Fruit fly (Drosophila melanogaster) whole organism, embryonic: ENCODE measurements around the gene SP1173.
A peak's percentile ranks its signal among the peaks of the same experiment; 100 is the strongest.

Source experiments
- BtbVII ChIP-seq: fragments of 200-800 bp; sonication (Bioruptor generic); optimal IDR thresholded peaks from 3 replicates; lab custom pipeline; 2017; ENCODE audit warnings: missing biosample characterization, mild to moderate bottlenecking, missing genetic modification characterization
- C15 ChIP-seq: fragments of 200-800 bp; sonication (Bioruptor generic); IDR thresholded peaks from 3 replicates; pipeline ENCODE4 v1.3.6; 2022; ENCODE audit warnings: missing biosample characterization, missing genetic modification characterization
- CG11247 ChIP-seq: fragments of 200-800 bp; sonication (Bioruptor generic); IDR thresholded peaks from 2 replicates; pipeline ENCODE4 v1.3.6; 2022; ENCODE audit warnings: missing biosample characterization, missing genetic modification characterization
- CG11398 ChIP-seq: fragments of 200-800 bp; sonication (Bioruptor generic); optimal IDR thresholded peaks from 2 replicates; lab custom pipeline; 2016; ENCODE audit warnings: missing biosample characterization, missing genetic modification characterization
- CG11560 ChIP-seq: fragments of 200-800 bp; sonication (Bioruptor generic); IDR thresholded peaks from 3 replicates; pipeline ENCODE4 v1.3.6; 2022; ENCODE audit warnings: missing biosample characterization, missing genetic modification characterization
- CG11723 ChIP-seq: fragments of 200-800 bp; sonication (Bioruptor generic); optimal IDR thresholded peaks from 2 replicates; lab custom pipeline; 2017; ENCODE audit warnings: missing biosample characterization, mild to moderate bottlenecking, missing genetic modification characterization
- CG12155 ChIP-seq: fragments of 200-800 bp; sonication (Bioruptor generic); optimal IDR thresholded peaks from 3 replicates; lab custom pipeline; 2016; ENCODE audit warnings: missing biosample characterization, missing genetic modification characterization
- CG12299 ChIP-seq: fragments of 200-800 bp; sonication (Bioruptor generic); optimal IDR thresholded peaks from 2 replicates; lab custom pipeline; 2018; ENCODE audit warnings: missing biosample characterization, mild to moderate bottlenecking, missing genetic modification characterization
- CG12769 ChIP-seq: fragments of 200-800 bp; sonication (Bioruptor generic); optimal IDR thresholded peaks from 2 replicates; lab custom pipeline; 2019; ENCODE audit warnings: missing biosample characterization, mild to moderate bottlenecking, missing genetic modification characterization, moderate library complexity
- CG13424 ChIP-seq: fragments of 200-800 bp; sonication (Bioruptor generic); optimal IDR thresholded peaks from 2 replicates; lab custom pipeline; 2019; ENCODE audit warnings: missing biosample characterization, mild to moderate bottlenecking, missing genetic modification characterization, moderate library complexity
- CG14965 ChIP-seq: fragments of 200-800 bp; sonication (Bioruptor generic); optimal IDR thresholded peaks from 2 replicates; lab custom pipeline; 2016; ENCODE audit warnings: missing biosample characterization, missing genetic modification characterization, borderline replicate concordance
- CG17328 ChIP-seq: fragments of 200-800 bp; sonication (Bioruptor generic); IDR thresholded peaks from 2 replicates; pipeline ENCODE4 v1.3.6; 2022; ENCODE audit warnings: missing biosample characterization, missing genetic modification characterization
- CG17361 ChIP-seq: fragments of 200-800 bp; sonication (Bioruptor generic); IDR thresholded peaks from 3 replicates; pipeline ENCODE4 v1.3.6; 2022; ENCODE audit warnings: missing biosample characterization, missing genetic modification characterization
- CG17568 ChIP-seq: fragments of 200-800 bp; sonication (Bioruptor generic); optimal IDR thresholded peaks from 2 replicates; lab custom pipeline; 2018; ENCODE audit warnings: missing biosample characterization, mild to moderate bottlenecking, missing genetic modification characterization, moderate library complexity
- CG18476 ChIP-seq: fragments of 200-800 bp; sonication (Bioruptor generic); optimal IDR thresholded peaks from 2 replicates; lab custom pipeline; 2016; ENCODE audit warnings: missing biosample characterization, mild to moderate bottlenecking, missing genetic modification characterization
- CG34422 ChIP-seq: fragments of 200-800 bp; sonication (Bioruptor generic); IDR thresholded peaks from 3 replicates; pipeline ENCODE4 v1.3.6; 2022; ENCODE audit warnings: missing biosample characterization, missing genetic modification characterization
- CG6683 ChIP-seq: fragments of 200-800 bp; sonication (Bioruptor generic); optimal IDR thresholded peaks from 2 replicates; lab custom pipeline; 2017; ENCODE audit warnings: missing biosample characterization, mild to moderate bottlenecking, missing genetic modification characterization, missing genetic modification reagents
- CG6765 ChIP-seq: fragments of 200-800 bp; sonication (Bioruptor generic); optimal IDR thresholded peaks from 3 replicates; lab custom pipeline; 2017; ENCODE audit warnings: missing biosample characterization, mild to moderate bottlenecking, missing genetic modification characterization
- CG6813 ChIP-seq: fragments of 200-800 bp; sonication (Bioruptor generic); optimal IDR thresholded peaks from 2 replicates; lab custom pipeline; 2017; ENCODE audit warnings: missing biosample characterization, missing genetic modification characterization, mild to moderate bottlenecking, moderate library complexity, missing genetic modification reagents
- D ChIP-seq, 2 experiments: fragments of 200-800 bp in 1 of 2; fragments of >200 bp in 1 of 2; sonication (Bioruptor generic) in 1 of 2; optimal IDR thresholded peaks; 2 replicates in 1 of 2; 3 replicates in 1 of 2; lab custom pipeline; 2017; ENCODE audit warnings: mild to moderate bottlenecking in 1 of 2, missing biosample characterization in 1 of 2, missing genetic modification characterization in 1 of 2, missing genetic modification reagents in 1 of 2
- Doc3 ChIP-seq: fragments of 200-800 bp; sonication (Bioruptor generic); IDR thresholded peaks from 3 replicates; pipeline ENCODE4 v1.3.6; 2022; ENCODE audit warnings: missing biosample characterization, missing genetic modification characterization; ENCODE audit not compliant: partially characterized antibody
- Gsc ChIP-seq: fragments of 200-800 bp; sonication (Bioruptor generic); IDR thresholded peaks from 2 replicates; pipeline ENCODE4 v1.3.6; 2022; ENCODE audit warnings: missing biosample characterization, missing genetic modification characterization
- HLH3B ChIP-seq: fragments of 200-800 bp; sonication (Bioruptor generic); IDR thresholded peaks from 2 replicates; pipeline ENCODE4 v1.3.6; 2022; ENCODE audit warnings: missing biosample characterization, missing genetic modification characterization
- Kr ChIP-seq: fragments of 200-800 bp; sonication (Bioruptor generic); optimal IDR thresholded peaks from 2 replicates; lab custom pipeline; 2017; ENCODE audit warnings: missing biosample characterization, mild to moderate bottlenecking, missing genetic modification characterization
- Lpt ChIP-seq: fragments of >200 bp; optimal IDR thresholded peaks from 2 replicates; lab custom pipeline; 2018; ENCODE audit warnings: missing biosample characterization, missing genetic modification characterization
- MBD-R2 ChIP-seq: fragments of 200-800 bp; sonication (Bioruptor generic); IDR thresholded peaks from 2 replicates; pipeline ENCODE4 v1.3.6; 2022; ENCODE audit warnings: missing biosample characterization, missing genetic modification characterization
- Taf1 ChIP-seq: fragments of 200-800 bp; sonication (Bioruptor generic); IDR thresholded peaks from 2 replicates; pipeline ENCODE4 v1.3.6; 2022; ENCODE audit warnings: missing biosample characterization, missing genetic modification characterization
- ash1 ChIP-seq: fragments of 200-800 bp; sonication (Bioruptor generic); optimal IDR thresholded peaks from 2 replicates; lab custom pipeline; 2018; ENCODE audit warnings: missing biosample characterization, mild to moderate bottlenecking, missing genetic modification characterization
- bab2 ChIP-seq: fragments of 200-800 bp; sonication (Bioruptor generic); optimal IDR thresholded peaks from 2 replicates; lab custom pipeline; 2016; ENCODE audit warnings: missing biosample characterization, missing genetic modification characterization
- bigmax ChIP-seq: fragments of 200-800 bp; sonication (Bioruptor generic); optimal IDR thresholded peaks from 2 replicates; lab custom pipeline; 2018; ENCODE audit warnings: missing biosample characterization, mild to moderate bottlenecking, missing genetic modification characterization
- chinmo ChIP-seq: fragments of 200-800 bp; sonication (Bioruptor generic); IDR thresholded peaks from 4 replicates; pipeline ENCODE4 v1.3.6; 2022; ENCODE audit warnings: missing biosample characterization, missing genetic modification characterization; ENCODE audit not compliant: partially characterized antibody
- chn ChIP-seq: fragments of 200-800 bp; sonication (Bioruptor generic); optimal IDR thresholded peaks from 2 replicates; lab custom pipeline; 2016; ENCODE audit warnings: missing biosample characterization, missing genetic modification characterization
- ci ChIP-seq: fragments of 200-800 bp; sonication (Bioruptor generic); IDR thresholded peaks from 3 replicates; pipeline ENCODE4 v1.3.6; 2022; ENCODE audit warnings: missing biosample characterization, missing genetic modification characterization
- cwo ChIP-seq: fragments of 200-800 bp; sonication (Bioruptor generic); optimal IDR thresholded peaks from 3 replicates; lab custom pipeline; 2017; ENCODE audit warnings: missing biosample characterization, missing genetic modification characterization, mild to moderate bottlenecking, moderate library complexity, missing genetic modification reagents
- gt ChIP-seq: fragments of 200-800 bp; sonication (Bioruptor generic); IDR thresholded peaks from 2 replicates; pipeline ENCODE4 v1.3.6; 2022; ENCODE audit warnings: missing biosample characterization, missing genetic modification characterization
- lbe ChIP-seq: fragments of 200-800 bp; sonication (Bioruptor generic); optimal IDR thresholded peaks from 2 replicates; lab custom pipeline; 2016; ENCODE audit warnings: missing biosample characterization, mild to moderate bottlenecking, missing genetic modification characterization
- lmd ChIP-seq: fragments of 200-800 bp; sonication (Bioruptor generic); IDR thresholded peaks from 2 replicates; pipeline ENCODE4 v1.3.6; 2022; ENCODE audit warnings: missing biosample characterization, missing genetic modification characterization
- mam ChIP-seq: fragments of 200-800 bp; sonication (Bioruptor generic); optimal IDR thresholded peaks from 3 replicates; lab custom pipeline; 2016; ENCODE audit warnings: missing biosample characterization, missing genetic modification characterization
- phol ChIP-seq: fragments of 200-800 bp; sonication (Bioruptor generic); optimal IDR thresholded peaks from 3 replicates; lab custom pipeline; 2018; ENCODE audit warnings: missing biosample characterization, mild to moderate bottlenecking, missing genetic modification characterization, moderate library complexity
- pita ChIP-seq: fragments of 200-800 bp; sonication (Bioruptor generic); optimal IDR thresholded peaks from 2 replicates; lab custom pipeline; 2017; ENCODE audit warnings: missing biosample characterization, mild to moderate bottlenecking, missing genetic modification characterization
- pzg ChIP-seq: fragments of 200-800 bp; sonication (Bioruptor generic); optimal IDR thresholded peaks from 3 replicates; lab custom pipeline; 2018; ENCODE audit warnings: missing biosample characterization, mild to moderate bottlenecking, missing genetic modification characterization, moderate library complexity
- repo ChIP-seq: fragments of 200-800 bp; sonication (Bioruptor generic); optimal IDR thresholded peaks from 2 replicates; lab custom pipeline; 2016; ENCODE audit warnings: missing biosample characterization, missing genetic modification characterization
- row ChIP-seq: fragments of 200-800 bp; sonication (Bioruptor generic); IDR thresholded peaks from 3 replicates; pipeline ENCODE4 v1.3.6; 2022; ENCODE audit warnings: missing biosample characterization, missing genetic modification characterization
- salm ChIP-seq: fragments of 200-800 bp; sonication (Bioruptor generic); optimal IDR thresholded peaks from 2 replicates; lab custom pipeline; 2018; ENCODE audit warnings: missing biosample characterization, mild to moderate bottlenecking, missing genetic modification characterization
- sc ChIP-seq, 3 experiments: fragments of >200 bp in 2 of 3; fragments of 200-800 bp in 1 of 3; sonication (Bioruptor generic) in 1 of 3; optimal IDR thresholded peaks; 2 replicates in 2 of 3; 3 replicates in 1 of 3; lab custom pipeline; 2017; ENCODE audit warnings: mild to moderate bottlenecking in 1 of 3, missing biosample characterization in 1 of 3, missing genetic modification characterization in 1 of 3, missing genetic modification reagents in 1 of 3
- sens ChIP-seq: fragments of 200-800 bp; sonication (Bioruptor generic); peaks from one replicate; lab custom pipeline; 2016; ENCODE audit warnings: missing biosample characterization, missing genetic modification characterization
- sna ChIP-seq: fragments of 200-800 bp; sonication (Bioruptor generic); IDR thresholded peaks from 2 replicates; pipeline ENCODE4 v1.3.6; 2022; ENCODE audit warnings: missing biosample characterization, missing genetic modification characterization; ENCODE audit not compliant: partially characterized antibody
- sob ChIP-seq: fragments of 200-800 bp; sonication (Bioruptor generic); IDR thresholded peaks from 2 replicates; pipeline ENCODE4 v1.3.6; 2022; ENCODE audit warnings: missing biosample characterization, missing genetic modification characterization
- ssp ChIP-seq: fragments of 200-800 bp; sonication (Bioruptor generic); IDR thresholded peaks from 2 replicates; pipeline ENCODE4 v1.3.6; 2022; ENCODE audit warnings: missing biosample characterization, missing genetic modification characterization
- vfl ChIP-seq: fragments of 200-800 bp; sonication (Bioruptor generic); optimal IDR thresholded peaks from 2 replicates; lab custom pipeline; 2016; ENCODE audit warnings: missing biosample characterization, missing genetic modification characterization

Gene SP1173

DNA sequence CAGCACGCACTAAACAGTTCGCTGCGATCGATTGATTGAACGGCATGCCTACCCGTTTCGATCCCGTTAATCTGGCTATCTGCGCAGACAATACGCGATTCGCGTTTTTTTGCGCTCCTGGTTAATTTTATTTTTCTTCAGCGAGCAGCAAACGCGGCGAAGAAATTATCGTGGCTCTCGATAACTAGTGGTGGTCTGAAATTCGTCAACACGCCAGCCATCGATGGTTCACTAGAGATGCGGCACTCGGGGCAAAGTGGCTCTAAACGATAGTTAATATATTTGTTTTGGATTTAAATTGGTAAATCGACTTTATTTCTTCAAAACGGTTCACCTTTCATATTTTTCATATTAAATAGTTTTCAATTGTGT is 39.6 kb upstream of the SP1173 start, which contains the start of gene dikar (continued):
- no peak for TF ChIP-seq D (optimal IDR thresholded peaks at IDR 0.05; lab: Kevin White, UChicago)
- no peak for TF ChIP-seq D (GFP tag; optimal IDR thresholded peaks at IDR 0.05; lab: Kevin White, UChicago)
- peak; percentile 75 for TF ChIP-seq sob (GFP tag; lab: Robert Waterston, UW)
- TF ChIP-seq cwo (GFP tag; lab: Kevin White, UChicago) = no peak
- TF ChIP-seq vfl (GFP tag; lab: Kevin White, UChicago) = peak; percentile 62
- peak; percentile 57 for TF ChIP-seq Taf1 (GFP tag; lab: Robert Waterston, UW)
- no peak for TF ChIP-seq CG6683 (GFP tag; lab: Kevin White, UChicago)
- no peak for TF ChIP-seq BtbVII (GFP tag; lab: Kevin White, UChicago)
- TF ChIP-seq sens = peak; percentile 65
- no peak; the same call in 3 of the 4 replicates for TF ChIP-seq chinmo (GFP tag; lab: Robert Waterston, UW)
- no peak for TF ChIP-seq CG14965
- peak; percentile 23; the same call in 1 of the 2 replicates for TF ChIP-seq HLH3B (GFP tag; lab: Robert Waterston, UW)
- no peak; the same call in 1 of the 3 replicates for TF ChIP-seq CG17361 (GFP tag; lab: Robert Waterston, UW)
- peak; percentile 61; the same call in 1 of the 3 replicates for TF ChIP-seq ci (GFP tag; lab: Robert Waterston, UW)
- TF ChIP-seq pita (GFP tag; lab: Kevin White, UChicago) = no peak
- TF ChIP-seq CG12155 (GFP tag; lab: Kevin White, UChicago) = peak; percentile 34
- TF ChIP-seq sna (GFP tag; lab: Robert Waterston, UW) = peak; percentile 44; the same call in 1 of the 2 replicates
- TF ChIP-seq chn (GFP tag; lab: Kevin White, UChicago) = peak; percentile 43
- peak; percentile 88 for TF ChIP-seq row (GFP tag; lab: Robert Waterston, UW)
- no peak for TF ChIP-seq CG12299 (tag; lab: Kevin White, UChicago)
- TF ChIP-seq lmd (GFP tag; lab: Robert Waterston, UW) = peak; percentile 65
- no peak for TF ChIP-seq repo (GFP tag; lab: Kevin White, UChicago)
- TF ChIP-seq CG17568 (GFP tag; lab: Kevin White, UChicago) = no peak
- peak; percentile 65 for TF ChIP-seq ssp (GFP tag; lab: Robert Waterston, UW)
- no peak for TF ChIP-seq CG6765 (GFP tag; lab: Kevin White, UChicago)
- no peak for TF ChIP-seq ash1 (GFP tag; lab: Kevin White, UChicago)
- TF ChIP-seq CG18476 = no peak
- TF ChIP-seq phol (tag; lab: Kevin White, UChicago) = peak; percentile 41
- peak; percentile 77 for TF ChIP-seq CG34422 (GFP tag; lab: Robert Waterston, UW)
- TF ChIP-seq Kr = no peak
- TF ChIP-seq CG11560 (tag; lab: Robert Waterston, UW) = no peak
- peak; percentile 4 for TF ChIP-seq bab2
- no peak for TF ChIP-seq CG11398 (GFP tag; lab: Kevin White, UChicago)
- no peak for TF ChIP-seq CG12769 (tag; lab: Kevin White, UChicago)
- peak; percentile 68 for TF ChIP-seq mam (GFP tag; lab: Kevin White, UChicago)
- TF ChIP-seq CG17328 (GFP tag; lab: Robert Waterston, UW) = 0 out of 2 replicates have a peak, but pooled peaks have one; percentile 17
- no peak for TF ChIP-seq C15 (GFP tag; lab: Robert Waterston, UW)
- TF ChIP-seq Lpt (GFP tag; lab: Kevin White, UChicago) = no peak
- TF ChIP-seq MBD-R2 (GFP tag; lab: Robert Waterston, UW) = peak; percentile 34; the same call in 1 of the 2 replicates
- TF ChIP-seq bigmax (GFP tag; lab: Kevin White, UChicago) = peak; percentile 56
- no peak for TF ChIP-seq CG6813
- peak; percentile 75 for TF ChIP-seq CG11247 (GFP tag; lab: Robert Waterston, UW)
- TF ChIP-seq sc (optimal IDR thresholded peaks at IDR 0.05; lab: Kevin White, UChicago) = no peak
- no peak for TF ChIP-seq sc (GFP tag; optimal IDR thresholded peaks at IDR 0.05; lab: Kevin White, UChicago)
- TF ChIP-seq lbe (GFP tag; lab: Kevin White, UChicago) = no peak
- no peak for TF ChIP-seq Gsc (GFP tag; lab: Robert Waterston, UW)
- TF ChIP-seq CG11723 (GFP tag; lab: Kevin White, UChicago) = no peak
- TF ChIP-seq gt (GFP tag; lab: Robert Waterston, UW) = no peak
- TF ChIP-seq pzg (GFP tag; lab: Kevin White, UChicago) = peak; percentile 40
- no peak for TF ChIP-seq salm
- peak; percentile 64 for TF ChIP-seq Doc3
- TF ChIP-seq CG13424 (tag; lab: Kevin White, UChicago) = peak; percentile 62
